Worm (Caenorhabditis elegans): Measurements from ENCODE around the gene fbxc-20.

Gene fbxc-20

DNA sequence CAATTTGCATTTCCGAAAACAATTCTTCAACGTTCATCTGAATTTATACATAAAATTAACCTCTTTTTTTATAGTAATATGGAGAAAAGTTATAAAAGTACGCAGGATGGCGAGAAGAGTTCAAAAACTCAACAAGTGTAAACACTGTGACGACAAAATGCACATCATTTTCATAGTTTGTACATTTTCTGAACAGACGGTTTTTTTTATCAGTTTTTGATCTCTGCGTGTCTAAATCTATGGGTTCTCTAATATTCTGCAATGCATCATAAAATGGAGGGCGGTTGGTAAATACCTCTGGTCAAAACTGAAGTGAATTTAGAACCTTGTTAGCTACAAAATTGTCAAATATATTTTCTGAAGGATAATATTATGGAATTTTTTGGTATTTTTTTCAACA lies 3.5 kb upstream of the fbxc-20 start, which contains the start of gene fbxa-4 (continued):
- no peak for TF ChIP-seq ceh-82 (tag; optimal IDR thresholded peaks at IDR 0.05)
- TF ChIP-seq elt-2 (tag; optimal IDR thresholded peaks at IDR 0.05) = peak; percentile 65
- TF ChIP-seq nhr-90 (tag; optimal IDR thresholded peaks at IDR 0.05; ENCODE audit: poor library complexity) = peak; percentile 11
- TF ChIP-seq hlh-17 (GFP tag; optimal IDR thresholded peaks at IDR 0.05; ENCODE audit: borderline replicate concordance) = no peak
- no peak for TF ChIP-seq pax-3 (tag; optimal IDR thresholded peaks at IDR 0.05)
- TF ChIP-seq snpc-4 (tag; optimal IDR thresholded peaks at IDR 0.05) = no peak
- TF ChIP-seq alr-1 (tag; optimal IDR thresholded peaks at IDR 0.05; ENCODE audit: borderline replicate concordance) = no peak
- no peak for TF ChIP-seq mef-2 (tag; optimal IDR thresholded peaks at IDR 0.05)
- TF ChIP-seq nhr-71 (tag; optimal IDR thresholded peaks at IDR 0.05) = no peak
- no peak for TF ChIP-seq fkh-4 (tag; optimal IDR thresholded peaks at IDR 0.05; ENCODE audit: borderline replicate concordance)
- TF ChIP-seq nhr-77 (tag; optimal IDR thresholded peaks at IDR 0.05) = no peak
- no peak for TF ChIP-seq blmp-1 (tag; optimal IDR thresholded peaks at IDR 0.05)
- TF ChIP-seq mab-9 (GFP tag; IDR thresholded peaks at IDR 0.05) = no peak
- TF ChIP-seq rnt-1 (tag; optimal IDR thresholded peaks at IDR 0.05) = no peak
- no peak for TF ChIP-seq sptf-1 (tag; optimal IDR thresholded peaks at IDR 0.05)
- no peak for TF ChIP-seq aha-1 (tag; optimal IDR thresholded peaks at IDR 0.05)
- no peak for TF ChIP-seq isw-1 (GFP tag; IDR thresholded peaks at IDR 0.05)
- TF ChIP-seq lin-14 (GFP tag; optimal IDR thresholded peaks at IDR 0.05) = no peak
- TF ChIP-seq C04F5.9 (tag; optimal IDR thresholded peaks at IDR 0.05) = no peak
- no peak for TF ChIP-seq irx-1 (tag; optimal IDR thresholded peaks at IDR 0.05)
- no peak for TF ChIP-seq hlh-4 (tag; optimal IDR thresholded peaks at IDR 0.05)
- no peak for TF ChIP-seq mdl-1 (tag; optimal IDR thresholded peaks at IDR 0.05)
- TF ChIP-seq lin-35 (GFP tag; optimal IDR thresholded peaks at IDR 0.05) = peak in 1 of 2 experiments; percentile 51
- TF ChIP-seq jun-1 (tag; optimal IDR thresholded peaks at IDR 0.05) = no peak
- TF ChIP-seq nhr-19 (GFP tag; conservative IDR thresholded peaks at IDR 0.05) = no peak
- no peak for TF ChIP-seq dsc-1 (tag; optimal IDR thresholded peaks at IDR 0.05)
- no peak for TF ChIP-seq lin-13 (GFP tag; optimal IDR thresholded peaks at IDR 0.05)
- TF ChIP-seq ztf-11 (tag; optimal IDR thresholded peaks at IDR 0.05) = no peak
- no peak for TF ChIP-seq nhr-28 (tag; optimal IDR thresholded peaks at IDR 0.05)
- no peak for TF ChIP-seq ztf-4 (tag; optimal IDR thresholded peaks at IDR 0.05)
- no peak for TF ChIP-seq lin-39 (tag; optimal IDR thresholded peaks at IDR 0.05)
- no peak for TF ChIP-seq swsn-7 (tag; optimal IDR thresholded peaks at IDR 0.05)
- TF ChIP-seq nhr-76 (tag; optimal IDR thresholded peaks at IDR 0.05) = no peak
- no peak for TF ChIP-seq pag-3 (tag; optimal IDR thresholded peaks at IDR 0.05; ENCODE audit: borderline replicate concordance, insufficient read depth)
- no peak for TF ChIP-seq egl-27 (tag; optimal IDR thresholded peaks at IDR 0.05)
- TF ChIP-seq zag-1 (tag; optimal IDR thresholded peaks at IDR 0.05) = no peak
- no peak for TF ChIP-seq unc-30 (tag; optimal IDR thresholded peaks at IDR 0.05)

ce11 chrII:2417889-2418288 lies 1.0 kb upstream of the fbxc-20 start, which contains the start of the genes F42G2.5 and F42G2.7:
F42G2.5 (minus strand) TSS chrII:2417989.
F42G2.7 (plus strand) TSS chrII:2418158.
- TF ChIP-seq ces-1 (GFP tag; optimal IDR thresholded peaks at IDR 0.05) = no peak
- no peak for TF ChIP-seq elt-2 (tag; optimal IDR thresholded peaks at IDR 0.05)
- TF ChIP-seq ama-1 (optimal IDR thresholded peaks at IDR 0.05) = no peak
- no peak for TF ChIP-seq C34B4.2 (tag; optimal IDR thresholded peaks at IDR 0.05)
- TF ChIP-seq jun-1 (tag; optimal IDR thresholded peaks at IDR 0.05) = no peak
- no peak for TF ChIP-seq nhr-237 (tag; optimal IDR thresholded peaks at IDR 0.05)
- no peak for TF ChIP-seq hpl-2 (GFP tag; optimal IDR thresholded peaks at IDR 0.05)
- TF ChIP-seq fkh-8 (tag; optimal IDR thresholded peaks at IDR 0.05) = no peak
- no peak for TF ChIP-seq Y116A8C.19 (tag; optimal IDR thresholded peaks at IDR 0.05; ENCODE audit: borderline replicate concordance)
- no peak for TF ChIP-seq ceh-90 (tag; optimal IDR thresholded peaks at IDR 0.05)
- TF ChIP-seq nhr-12 (tag; optimal IDR thresholded peaks at IDR 0.05) = no peak

Data from whole organism, L1 larva.